Worm (Caenorhabditis elegans): Measurements from ENCODE around the gene mksr-1.
A peak's percentile ranks its signal among the peaks of the same experiment; 100 is the strongest.

- no peak for TF ChIP-seq tra-4 (tag; optimal IDR thresholded peaks at IDR 0.05)
- no peak for TF ChIP-seq ama-1 (optimal IDR thresholded peaks at IDR 0.05)
- 0 out of 2 replicates have a peak, but pooled peaks have one; percentile 17 for TF ChIP-seq scrt-1 (GFP tag; IDR thresholded peaks at IDR 0.05)
- TF ChIP-seq hmbx-1 (tag; optimal IDR thresholded peaks at IDR 0.05) = no peak
- peak; percentile 62 for TF ChIP-seq hmg-4 (GFP tag; optimal IDR thresholded peaks at IDR 0.05)
- no peak for TF ChIP-seq F13C5.2 (tag; optimal IDR thresholded peaks at IDR 0.05)
- TF ChIP-seq B0310.2 (tag; optimal IDR thresholded peaks at IDR 0.05) = no peak
- TF ChIP-seq flt-1 (GFP tag; IDR thresholded peaks at IDR 0.05) = no peak
- TF ChIP-seq pes-1 (GFP tag; IDR thresholded peaks at IDR 0.05) = no peak
- peak; percentile 41 for TF ChIP-seq aly-1 (tag; optimal IDR thresholded peaks at IDR 0.05)
- TF ChIP-seq sea-1 (GFP tag; conservative IDR thresholded peaks at IDR 0.05) = no peak
- no peak for TF ChIP-seq ets-7 (tag; optimal IDR thresholded peaks at IDR 0.05)
- no peak for TF ChIP-seq ceh-13 (GFP tag; optimal IDR thresholded peaks at IDR 0.05)
Observed at ce11 chrX:1081927-1082326, 13.0 kb upstream of the mksr-1 start.
